Fruit fly (Drosophila melanogaster) whole organism, embryonic: ENCODE results near the gene Est-Q.

ENCODE experiments used
- Atf6 ChIP-seq: fragments of 200-800 bp; sonication (Bioruptor generic); IDR thresholded peaks from 2 replicates; pipeline ENCODE4 v1.3.6; 2022; ENCODE audit warnings: missing biosample characterization, missing genetic modification characterization
- Awh ChIP-seq: fragments of 200-800 bp; sonication (Bioruptor generic); IDR thresholded peaks from 2 replicates; pipeline ENCODE4, ENCODE4 v1.3.6; 2022; ENCODE audit warnings: missing biosample characterization, missing genetic modification characterization
- CG10209 ChIP-seq: fragments of 200-800 bp; sonication (Bioruptor generic); optimal IDR thresholded peaks from 3 replicates; lab custom pipeline; 2017; ENCODE audit warnings: missing biosample characterization, mild to moderate bottlenecking, missing genetic modification characterization, missing genetic modification reagents
- CG1233 ChIP-seq: fragments of 200-800 bp; sonication (Bioruptor generic); optimal IDR thresholded peaks from 4 replicates; lab custom pipeline; 2018; ENCODE audit warnings: missing biosample characterization, mild to moderate bottlenecking, missing genetic modification characterization
- CG14014 ChIP-seq: fragments of 200-800 bp; sonication (Bioruptor generic); IDR thresholded peaks from 2 replicates; pipeline ENCODE4 v1.3.6; 2022; ENCODE audit warnings: missing biosample characterization, missing genetic modification characterization
- CG16815 ChIP-seq: fragments of 200-800 bp; sonication (Bioruptor generic); optimal IDR thresholded peaks from 3 replicates; lab custom pipeline; 2017; ENCODE audit warnings: missing biosample characterization, mild to moderate bottlenecking, missing genetic modification characterization
- CG17328 ChIP-seq: fragments of 200-800 bp; sonication (Bioruptor generic); IDR thresholded peaks from 2 replicates; pipeline ENCODE4 v1.3.6; 2022; ENCODE audit warnings: missing biosample characterization, missing genetic modification characterization
- CG1832 ChIP-seq: fragments of 200-800 bp; sonication (Bioruptor generic); optimal IDR thresholded peaks from 2 replicates; lab custom pipeline; 2017; ENCODE audit warnings: missing biosample characterization, mild to moderate bottlenecking, missing genetic modification characterization, inconsistent platforms
- CG18764 ChIP-seq: fragments of 200-800 bp; sonication (Bioruptor generic); optimal IDR thresholded peaks from 3 replicates; lab custom pipeline; 2016; ENCODE audit warnings: missing biosample characterization, missing genetic modification characterization
- CG2129 ChIP-seq: fragments of 200-800 bp; sonication (Bioruptor generic); IDR thresholded peaks from 2 replicates; pipeline ENCODE4 v1.3.6; 2022; ENCODE audit warnings: missing biosample characterization, missing genetic modification characterization; ENCODE audit not compliant: partially characterized antibody
- CG31441 ChIP-seq: fragments of 200-800 bp; sonication (Bioruptor generic); IDR thresholded peaks from 2 replicates; pipeline ENCODE4 v1.3.6; 2022; ENCODE audit warnings: missing biosample characterization, missing genetic modification characterization
- CG3163 ChIP-seq: fragments of 200-800 bp; sonication (Bioruptor generic); optimal IDR thresholded peaks from 3 replicates; lab custom pipeline; 2016; ENCODE audit warnings: missing biosample characterization, missing genetic modification characterization
- CG32767 ChIP-seq: fragments of 200-800 bp; sonication (Bioruptor generic); IDR thresholded peaks from 2 replicates; pipeline ENCODE4 v1.3.6; 2022; ENCODE audit warnings: missing biosample characterization, missing genetic modification characterization
- CG3995 ChIP-seq: fragments of 200-800 bp; sonication (Bioruptor generic); optimal IDR thresholded peaks from 3 replicates; lab custom pipeline; 2016; ENCODE audit warnings: missing biosample characterization, missing genetic modification characterization
- CG4730 ChIP-seq: fragments of 200-800 bp; sonication (Bioruptor generic); IDR thresholded peaks from 2 replicates; pipeline ENCODE4 v1.3.6; 2022; ENCODE audit warnings: missing biosample characterization, missing genetic modification characterization
- CG6175 ChIP-seq: fragments of 200-800 bp; sonication (Bioruptor generic); IDR thresholded peaks from 3 replicates; pipeline ENCODE4 v1.3.6; 2022; ENCODE audit warnings: missing biosample characterization, missing genetic modification characterization
- CG7839 ChIP-seq: fragments of 200-800 bp; sonication (Bioruptor generic); optimal IDR thresholded peaks from 3 replicates; lab custom pipeline; 2018; ENCODE audit warnings: missing biosample characterization, mild to moderate bottlenecking, missing genetic modification characterization, moderate library complexity
- CG7963 ChIP-seq: fragments of 200-800 bp; sonication (Bioruptor generic); IDR thresholded peaks from 3 replicates; pipeline ENCODE4 v1.3.6; 2022; ENCODE audit warnings: missing biosample characterization, missing genetic modification characterization; ENCODE audit not compliant: partially characterized antibody
- CG7987 ChIP-seq: fragments of 200-800 bp; sonication (Bioruptor generic); optimal IDR thresholded peaks from 2 replicates; lab custom pipeline; 2018; ENCODE audit warnings: missing biosample characterization, mild to moderate bottlenecking, missing genetic modification characterization, moderate library complexity
- CG8089 ChIP-seq: fragments of 200-800 bp; sonication (Bioruptor generic); optimal IDR thresholded peaks from 3 replicates; lab custom pipeline; 2016; ENCODE audit warnings: missing biosample characterization, missing genetic modification characterization
- CG8388 ChIP-seq: fragments of 200-800 bp; sonication (Bioruptor generic); optimal IDR thresholded peaks from 2 replicates; lab custom pipeline; 2019; ENCODE audit warnings: missing biosample characterization, mild to moderate bottlenecking, missing genetic modification characterization, moderate library complexity
- CG8765 ChIP-seq: fragments of 200-800 bp; sonication (Bioruptor generic); IDR thresholded peaks from 2 replicates; pipeline ENCODE4 v1.3.6; 2022; ENCODE audit warnings: missing biosample characterization, missing genetic modification characterization
- CG8924 ChIP-seq: fragments of 200-800 bp; optimal IDR thresholded peaks from 3 replicates; lab custom pipeline; 2019; ENCODE audit warnings: missing biosample characterization, mild to moderate bottlenecking, missing genetic modification characterization, moderate library complexity
- Camta ChIP-seq: fragments of 200-800 bp; sonication (Bioruptor generic); optimal IDR thresholded peaks from 2 replicates; lab custom pipeline; 2016; ENCODE audit warnings: missing biosample characterization, missing genetic modification characterization
- D19A ChIP-seq: fragments of 200-800 bp; optimal IDR thresholded peaks from 3 replicates; lab custom pipeline; 2019; ENCODE audit warnings: missing biosample characterization, mild to moderate bottlenecking, missing genetic modification characterization, moderate library complexity
- Dfd ChIP-seq, 2 experiments: fragments of >200 bp; optimal IDR thresholded peaks; 2 replicates each; lab custom pipeline; 2017; ENCODE audit warnings: missing biosample characterization in 2 of 2, missing genetic modification characterization in 2 of 2
- ERR ChIP-seq: fragments of 200-800 bp; sonication (Bioruptor generic); optimal IDR thresholded peaks from 2 replicates; lab custom pipeline; 2016; ENCODE audit warnings: missing biosample characterization, missing genetic modification characterization
- Ets65A ChIP-seq: fragments of 200-800 bp; sonication (Bioruptor generic); peaks from one replicate; lab custom pipeline; 2016; ENCODE audit warnings: missing biosample characterization, missing genetic modification characterization
- HLH54F ChIP-seq: fragments of 200-800 bp; sonication (Bioruptor generic); optimal IDR thresholded peaks from 3 replicates; lab custom pipeline; 2016; ENCODE audit warnings: missing biosample characterization, missing genetic modification characterization
- NFAT ChIP-seq: fragments of 200-800 bp; sonication (Bioruptor generic); IDR thresholded peaks from 2 replicates; pipeline ENCODE4 v1.3.6; 2022; ENCODE audit warnings: missing biosample characterization, missing genetic modification characterization
- Stat92E ChIP-seq, 3 experiments: fragments of >200 bp in 2 of 3; fragments of 200-800 bp in 1 of 3; sonication (Bioruptor generic) in 1 of 3; optimal IDR thresholded peaks; 2 replicates each; lab custom pipeline; 2017 to 2019; ENCODE audit warnings: missing biosample characterization in 3 of 3, missing genetic modification characterization in 3 of 3, mild to moderate bottlenecking in 1 of 3, moderate library complexity in 1 of 3
- ara ChIP-seq: fragments of 200-800 bp; sonication (Bioruptor generic); IDR thresholded peaks from 2 replicates; pipeline ENCODE4 v1.3.6; 2022; ENCODE audit warnings: missing biosample characterization, missing genetic modification characterization
- az2 ChIP-seq: fragments of 200-800 bp; sonication (Bioruptor generic); optimal IDR thresholded peaks from 3 replicates; lab custom pipeline; 2016; ENCODE audit warnings: missing biosample characterization, missing genetic modification characterization
- bsh ChIP-seq, 2 experiments: fragments of 200-800 bp; sonication (Bioruptor generic); optimal IDR thresholded peaks; 2 replicates each; lab custom pipeline; 2017 to 2018; ENCODE audit warnings: mild to moderate bottlenecking in 2 of 2, missing biosample characterization in 2 of 2, missing genetic modification characterization in 2 of 2, moderate library complexity in 1 of 2
- cad ChIP-seq: fragments of >200 bp; optimal IDR thresholded peaks from 2 replicates; lab custom pipeline; 2017; ENCODE audit warnings: missing biosample characterization, missing genetic modification characterization
- crol ChIP-seq: fragments of 200-800 bp; sonication (Bioruptor generic); IDR thresholded peaks from 2 replicates; pipeline ENCODE4 v1.3.6; 2022; ENCODE audit warnings: missing biosample characterization, missing genetic modification characterization
- crp ChIP-seq, 2 experiments: fragments of 200-800 bp; sonication (Bioruptor generic); optimal IDR thresholded peaks; 2 replicates in 1 of 2; 3 replicates in 1 of 2; lab custom pipeline; 2017; ENCODE audit warnings: missing biosample characterization in 2 of 2, missing genetic modification characterization in 2 of 2, mild to moderate bottlenecking in 1 of 2, moderate library complexity in 1 of 2
- disco-r ChIP-seq: fragments of 200-800 bp; sonication (Bioruptor generic); optimal IDR thresholded peaks from 2 replicates; lab custom pipeline; 2016; ENCODE audit warnings: missing biosample characterization, missing genetic modification characterization
- emc ChIP-seq: fragments of 200-800 bp; sonication (Bioruptor generic); optimal IDR thresholded peaks from 2 replicates; lab custom pipeline; 2016; ENCODE audit warnings: missing biosample characterization, missing genetic modification characterization
- fd64A ChIP-seq: fragments of 200-800 bp; sonication (Bioruptor generic); optimal IDR thresholded peaks from 3 replicates; lab custom pipeline; 2018; ENCODE audit warnings: missing biosample characterization, mild to moderate bottlenecking, missing genetic modification characterization
- gce ChIP-seq: fragments of 200-800 bp; sonication (Bioruptor generic); IDR thresholded peaks from 3 replicates; pipeline ENCODE4 v1.3.6; 2022; ENCODE audit warnings: missing biosample characterization, missing genetic modification characterization
- ham ChIP-seq: fragments of 200-800 bp; sonication (Bioruptor generic); IDR thresholded peaks from 2 replicates; pipeline ENCODE4 v1.3.6; 2022; ENCODE audit warnings: missing biosample characterization, missing genetic modification characterization
- jumu ChIP-seq: fragments of 200-800 bp; sonication (Bioruptor generic); optimal IDR thresholded peaks from 3 replicates; lab custom pipeline; 2016; ENCODE audit warnings: missing biosample characterization, missing genetic modification characterization
- lbe ChIP-seq: fragments of 200-800 bp; sonication (Bioruptor generic); optimal IDR thresholded peaks from 2 replicates; lab custom pipeline; 2016; ENCODE audit warnings: missing biosample characterization, mild to moderate bottlenecking, missing genetic modification characterization
- mam ChIP-seq: fragments of 200-800 bp; sonication (Bioruptor generic); optimal IDR thresholded peaks from 3 replicates; lab custom pipeline; 2016; ENCODE audit warnings: missing biosample characterization, missing genetic modification characterization
- repo ChIP-seq: fragments of 200-800 bp; sonication (Bioruptor generic); optimal IDR thresholded peaks from 2 replicates; lab custom pipeline; 2016; ENCODE audit warnings: missing biosample characterization, missing genetic modification characterization
- sens-2 ChIP-seq: fragments of 200-800 bp; sonication (Bioruptor generic); IDR thresholded peaks from 2 replicates; pipeline ENCODE4 v1.3.6; 2022; ENCODE audit warnings: missing biosample characterization, missing genetic modification characterization
- slou ChIP-seq: fragments of 200-800 bp; sonication (Bioruptor generic); optimal IDR thresholded peaks from 3 replicates; lab custom pipeline; 2016; ENCODE audit warnings: missing biosample characterization, missing genetic modification characterization
- stwl ChIP-seq: fragments of 200-800 bp; sonication (Bioruptor generic); optimal IDR thresholded peaks from 3 replicates; lab custom pipeline; 2018; ENCODE audit warnings: missing biosample characterization, mild to moderate bottlenecking, missing genetic modification characterization, moderate library complexity
- tll ChIP-seq, 2 experiments: fragments of 200-800 bp in 1 of 2; fragments of >200 bp in 1 of 2; sonication (Bioruptor generic) in 1 of 2; optimal IDR thresholded peaks; 2 replicates each; lab custom pipeline; 2017 to 2019; ENCODE audit warnings: missing biosample characterization in 2 of 2, missing genetic modification characterization in 2 of 2, mild to moderate bottlenecking in 1 of 2, moderate library complexity in 1 of 2
- toy ChIP-seq: fragments of 200-800 bp; sonication (Bioruptor generic); IDR thresholded peaks from 2 replicates; pipeline ENCODE4 v1.3.6; 2022; ENCODE audit warnings: missing biosample characterization, missing genetic modification characterization
- vfl ChIP-seq: fragments of 200-800 bp; sonication (Bioruptor generic); optimal IDR thresholded peaks from 2 replicates; lab custom pipeline; 2016; ENCODE audit warnings: missing biosample characterization, missing genetic modification characterization

Est-Q gene

dm6 chr3L:21479636-21480035 lies 21.6 kb upstream of the Est-Q start (continued):
- TF ChIP-seq CG10209 (GFP tag; lab: Kevin White, UChicago) (no peak), repo (GFP tag; lab: Kevin White, UChicago) (no peak), CG2129 (GFP tag; lab: Robert Waterston, UW) (no peak), mam (GFP tag; lab: Kevin White, UChicago) (no peak), D19A (tag; lab: Kevin White, UChicago) (no peak), Camta (GFP tag; lab: Kevin White, UChicago) (peak; percentile 37), sens-2 (no peak), crp (GFP tag; optimal IDR thresholded peaks at IDR 0.05; lab: Kevin White, UChicago) (no peak), CG14014 (no peak), CG1233 (GFP tag; lab: Kevin White, UChicago) (peak; percentile 68), CG6175 (peak; percentile 57; the same call in 2 of the 3 replicates), gce (GFP tag; lab: Robert Waterston, UW) (peak; percentile 68; the same call in 2 of the 3 replicates), CG8388 (peak; percentile 49), az2 (GFP tag; lab: Kevin White, UChicago) (no peak), CG3995 (GFP tag; lab: Kevin White, UChicago) (no peak), jumu (no peak), CG8089 (GFP tag; lab: Kevin White, UChicago) (peak; percentile 43), CG7987 (GFP tag; lab: Kevin White, UChicago) (peak; percentile 65), fd64A (GFP tag; lab: Kevin White, UChicago) (peak; percentile 73), Awh (no peak; the same call in 1 of the 2 replicates), lbe (GFP tag; lab: Kevin White, UChicago) (no peak), toy (GFP tag; lab: Robert Waterston, UW) (no peak), Ets65A (GFP tag; lab: Kevin White, UChicago) (peak; percentile 23), CG32767 (GFP tag; lab: Robert Waterston, UW) (peak; percentile 68; the same call in 1 of the 2 replicates), CG8765 (no peak), CG7963 (GFP tag; lab: Robert Waterston, UW) (no peak), cad (GFP tag; lab: Kevin White, UChicago) (no peak), stwl (tag; lab: Kevin White, UChicago) (no peak), crol (peak; percentile 72), CG17328 (GFP tag; lab: Robert Waterston, UW) (peak; percentile 78), CG31441 (peak; percentile 32; the same call in 1 of the 2 replicates), bsh (GFP tag; optimal IDR thresholded peaks at IDR 0.05; lab: Kevin White, UChicago) (peak in 1 of 2 experiments; percentile 40), Atf6 (peak; percentile 11; the same call in 1 of the 2 replicates), tll (GFP tag; optimal IDR thresholded peaks at IDR 0.05; lab: Kevin White, UChicago) (peak in 1 of 2 experiments; percentile 43), NFAT (no peak), CG16815 (no peak), CG18764 (GFP tag; lab: Kevin White, UChicago) (no peak), emc (GFP tag; lab: Kevin White, UChicago) (no peak), CG3163 (GFP tag; lab: Kevin White, UChicago) (peak; percentile 63), HLH54F (GFP tag; lab: Kevin White, UChicago) (no peak), ERR (GFP tag; lab: Kevin White, UChicago) (no peak), Stat92E (GFP tag; optimal IDR thresholded peaks at IDR 0.05; lab: Kevin White, UChicago) (no peak), CG1832 (GFP tag; lab: Kevin White, UChicago) (peak; percentile 89), vfl (GFP tag; lab: Kevin White, UChicago) (no peak), slou (GFP tag; lab: Kevin White, UChicago) (no peak), CG8924 (tag; lab: Kevin White, UChicago) (peak; percentile 16), CG4730 (no peak), ara (peak; percentile 48; the same call in 1 of the 2 replicates), Dfd (GFP tag; optimal IDR thresholded peaks at IDR 0.05; lab: Kevin White, UChicago) (no peak), ham (GFP tag; lab: Robert Waterston, UW) (no peak), disco-r (no peak), CG7839 (no peak)
